Worm (Caenorhabditis elegans) whole organism, midembryonic: ENCODE results near the gene rpi-2.

ENCODE experiments used
- T22C8.4 ChIP-seq: fragments of 200-800 bp; sonication (Bioruptor generic); IDR thresholded peaks from 2 replicates; pipeline ENCODE4 v1.3.6; 2022; ENCODE audit warnings: missing genetic modification characterization, missing compliant biosample characterization
- cog-1 ChIP-seq: sonication (generic microtip); optimal IDR thresholded peaks from 2 replicates; lab custom pipeline; 2016; ENCODE audit warnings: missing genetic modification characterization, missing compliant biosample characterization
- flt-1 ChIP-seq: fragments of 200-800 bp; sonication (Bioruptor generic); IDR thresholded peaks from 2 replicates; pipeline ENCODE4 v1.3.6; 2022; ENCODE audit warnings: missing genetic modification characterization, missing compliant biosample characterization
- klf-2 ChIP-seq: fragments of 200-800 bp; sonication (Bioruptor generic); conservative IDR thresholded peaks from 2 replicates; pipeline ENCODE4 v1.3.6; 2022; ENCODE audit warnings: missing genetic modification reagents, missing genetic modification characterization, missing compliant biosample characterization
- med-1 ChIP-seq: sonication (generic microtip); optimal IDR thresholded peaks from 2 replicates; lab custom pipeline; 2017; ENCODE audit warnings: missing genetic modification characterization, mild to moderate bottlenecking, missing compliant biosample characterization, antibody characterized with exemption, missing genetic modification reagents; ENCODE audit not compliant: insufficient read depth
- ref-1 ChIP-seq: fragments of 200-800 bp; sonication (Bioruptor generic); conservative IDR thresholded peaks from 2 replicates; pipeline ENCODE4 v1.3.6; 2022; ENCODE audit warnings: missing genetic modification reagents, missing genetic modification characterization, missing compliant biosample characterization
- tab-1 ChIP-seq: fragments of 200-800 bp; sonication (Bioruptor generic); IDR thresholded peaks from 2 replicates; pipeline ENCODE4 v1.3.6; 2022; ENCODE audit warnings: missing genetic modification characterization, missing compliant biosample characterization
- ztf-23 ChIP-seq: fragments of 200-800 bp; sonication (Bioruptor generic); IDR thresholded peaks from 2 replicates; pipeline ENCODE4 v1.3.6; 2022; ENCODE audit warnings: missing genetic modification reagents, missing genetic modification characterization, missing compliant biosample characterization

ce11 chrIV:1745453-1746051 lies 34.5 kb downstream of the rpi-2 start, which contains the start of the genes Y41D4A.6 and Y41D4A.4:
- TF ChIP-seq T22C8.4 (no peak; the same call in 1 of the 2 replicates), ztf-23 (GFP tag; lab: Robert Waterston, UW) (peak; percentile 86), flt-1 (GFP tag; lab: Robert Waterston, UW) (peak; percentile 87), klf-2 (peak; percentile 83), tab-1 (GFP tag; lab: Robert Waterston, UW) (no peak), cog-1 (tag; lab: Kevin White, UChicago) (peak; percentile 96), med-1 (no peak), ref-1 (GFP tag; lab: Robert Waterston, UW) (no peak)
